Fruit fly (Drosophila melanogaster) whole organism, embryonic: Measurements from ENCODE around the gene mora.

Experiments
- Bteb2 ChIP-seq: fragments of 200-800 bp; sonication (Bioruptor generic); optimal IDR thresholded peaks from 2 replicates; lab custom pipeline; 2016; ENCODE audit warnings: missing biosample characterization, missing genetic modification characterization
- CG10565 ChIP-seq: fragments of 200-800 bp; sonication (Bioruptor generic); optimal IDR thresholded peaks from 3 replicates; lab custom pipeline; 2016; ENCODE audit warnings: missing biosample characterization, mild to moderate bottlenecking, missing genetic modification characterization
- CG12155 ChIP-seq: fragments of 200-800 bp; sonication (Bioruptor generic); optimal IDR thresholded peaks from 3 replicates; lab custom pipeline; 2016; ENCODE audit warnings: missing biosample characterization, missing genetic modification characterization
- CG14965 ChIP-seq: fragments of 200-800 bp; sonication (Bioruptor generic); optimal IDR thresholded peaks from 2 replicates; lab custom pipeline; 2016; ENCODE audit warnings: missing biosample characterization, missing genetic modification characterization, borderline replicate concordance
- CG15011 ChIP-seq: fragments of 200-800 bp; sonication (Bioruptor generic); optimal IDR thresholded peaks from 3 replicates; lab custom pipeline; 2018; ENCODE audit warnings: missing biosample characterization, mild to moderate bottlenecking, missing genetic modification characterization
- CG1529 ChIP-seq: fragments of 200-800 bp; sonication (Bioruptor generic); optimal IDR thresholded peaks from 3 replicates; lab custom pipeline; 2018; ENCODE audit warnings: missing biosample characterization, missing genetic modification characterization
- CG1602 ChIP-seq: fragments of 200-800 bp; sonication (Bioruptor generic); optimal IDR thresholded peaks from 3 replicates; lab custom pipeline; 2016; ENCODE audit warnings: missing biosample characterization, missing genetic modification characterization
- CG2129 ChIP-seq: fragments of 200-800 bp; sonication (Bioruptor generic); IDR thresholded peaks from 2 replicates; pipeline ENCODE4 v1.3.6; 2022; ENCODE audit warnings: missing biosample characterization, missing genetic modification characterization; ENCODE audit not compliant: partially characterized antibody
- CG2202 ChIP-seq: fragments of 200-800 bp; sonication (Bioruptor generic); optimal IDR thresholded peaks from 2 replicates; lab custom pipeline; 2018; ENCODE audit warnings: missing biosample characterization, mild to moderate bottlenecking, missing genetic modification characterization
- CG30020 ChIP-seq: fragments of 200-800 bp; optimal IDR thresholded peaks from 2 replicates; lab custom pipeline; 2019; ENCODE audit warnings: missing biosample characterization, mild to moderate bottlenecking, missing genetic modification characterization, moderate library complexity
- CG4854 ChIP-seq: fragments of 200-800 bp; sonication (Bioruptor generic); optimal IDR thresholded peaks from 2 replicates; lab custom pipeline; 2016; ENCODE audit warnings: missing biosample characterization, missing genetic modification characterization, inconsistent platforms
- CG7372 ChIP-seq: fragments of 200-800 bp; sonication (Bioruptor generic); IDR thresholded peaks from 2 replicates; pipeline ENCODE4 v1.3.6; 2022; ENCODE audit warnings: missing biosample characterization, missing genetic modification characterization
- CG9876 ChIP-seq: fragments of 200-800 bp; sonication (Bioruptor generic); optimal IDR thresholded peaks from 2 replicates; lab custom pipeline; 2016; ENCODE audit warnings: missing biosample characterization, missing genetic modification characterization
- CoRest ChIP-seq: fragments of 200-800 bp; sonication (Bioruptor generic); optimal IDR thresholded peaks from 3 replicates; lab custom pipeline; 2018; ENCODE audit warnings: missing biosample characterization, mild to moderate bottlenecking, missing genetic modification characterization, moderate library complexity
- Doc3 ChIP-seq: fragments of 200-800 bp; sonication (Bioruptor generic); IDR thresholded peaks from 3 replicates; pipeline ENCODE4 v1.3.6; 2022; ENCODE audit warnings: missing biosample characterization, missing genetic modification characterization; ENCODE audit not compliant: partially characterized antibody
- E2f1 ChIP-seq: fragments of 200-800 bp; sonication (Bioruptor generic); IDR thresholded peaks from 2 replicates; pipeline ENCODE4 v1.3.6; 2022; ENCODE audit warnings: missing biosample characterization, missing genetic modification characterization
- Ets65A ChIP-seq: fragments of 200-800 bp; sonication (Bioruptor generic); peaks from one replicate; lab custom pipeline; 2016; ENCODE audit warnings: missing biosample characterization, missing genetic modification characterization
- H15 ChIP-seq: fragments of 200-800 bp; sonication (Bioruptor generic); IDR thresholded peaks from 3 replicates; pipeline ENCODE4 v1.3.6; 2022; ENCODE audit warnings: missing biosample characterization, missing genetic modification characterization
- Hr39 ChIP-seq: fragments of >200 bp; optimal IDR thresholded peaks from 2 replicates; lab custom pipeline; 2017
- Kr ChIP-seq: fragments of 200-800 bp; sonication (Bioruptor generic); optimal IDR thresholded peaks from 2 replicates; lab custom pipeline; 2017; ENCODE audit warnings: missing biosample characterization, mild to moderate bottlenecking, missing genetic modification characterization
- Nf-YC ChIP-seq: fragments of 200-800 bp; optimal IDR thresholded peaks from 3 replicates; lab custom pipeline; 2019; ENCODE audit warnings: missing biosample characterization, mild to moderate bottlenecking, missing genetic modification characterization, moderate library complexity
- Oli ChIP-seq: fragments of 200-800 bp; sonication (Bioruptor generic); optimal IDR thresholded peaks from 2 replicates; lab custom pipeline; 2018; ENCODE audit warnings: missing biosample characterization, mild to moderate bottlenecking, missing genetic modification characterization, moderate library complexity
- Sin3A ChIP-seq: fragments of >200 bp; optimal IDR thresholded peaks from 2 replicates; lab custom pipeline; 2018
- Six4 ChIP-seq: fragments of 200-800 bp; sonication (Bioruptor generic); optimal IDR thresholded peaks from 2 replicates; lab custom pipeline; 2016; ENCODE audit warnings: missing biosample characterization, missing genetic modification characterization
- Ssrp ChIP-seq: fragments of 200-800 bp; sonication (Bioruptor generic); optimal IDR thresholded peaks from 2 replicates; lab custom pipeline; 2018; ENCODE audit warnings: missing biosample characterization, mild to moderate bottlenecking, missing genetic modification characterization, moderate library complexity
- ab ChIP-seq: fragments of 200-800 bp; sonication (Bioruptor generic); optimal IDR thresholded peaks from 2 replicates; lab custom pipeline; 2016; ENCODE audit warnings: missing biosample characterization, missing genetic modification characterization
- amos ChIP-seq: fragments of 200-800 bp; sonication (Bioruptor generic); IDR thresholded peaks from 2 replicates; pipeline ENCODE4 v1.3.6; 2022; ENCODE audit warnings: missing biosample characterization, missing genetic modification characterization; ENCODE audit not compliant: partially characterized antibody
- bab2 ChIP-seq: fragments of 200-800 bp; sonication (Bioruptor generic); optimal IDR thresholded peaks from 2 replicates; lab custom pipeline; 2016; ENCODE audit warnings: missing biosample characterization, missing genetic modification characterization
- cad ChIP-seq: fragments of >200 bp; optimal IDR thresholded peaks from 2 replicates; lab custom pipeline; 2017; ENCODE audit warnings: missing biosample characterization, missing genetic modification characterization
- cas ChIP-seq: fragments of 200-800 bp; sonication (Bioruptor generic); IDR thresholded peaks from 2 replicates; pipeline ENCODE4 v1.3.6; 2022; ENCODE audit warnings: missing biosample characterization, missing genetic modification characterization
- chinmo ChIP-seq: fragments of 200-800 bp; sonication (Bioruptor generic); IDR thresholded peaks from 4 replicates; pipeline ENCODE4 v1.3.6; 2022; ENCODE audit warnings: missing biosample characterization, missing genetic modification characterization; ENCODE audit not compliant: partially characterized antibody
- cwo ChIP-seq: fragments of 200-800 bp; sonication (Bioruptor generic); optimal IDR thresholded peaks from 3 replicates; lab custom pipeline; 2017; ENCODE audit warnings: missing biosample characterization, missing genetic modification characterization, mild to moderate bottlenecking, moderate library complexity, missing genetic modification reagents
- dan ChIP-seq: fragments of 200-800 bp; sonication (Bioruptor generic); IDR thresholded peaks from 2 replicates; pipeline ENCODE4 v1.3.6; 2022; ENCODE audit warnings: missing biosample characterization, missing genetic modification characterization
- disco-r ChIP-seq: fragments of 200-800 bp; sonication (Bioruptor generic); optimal IDR thresholded peaks from 2 replicates; lab custom pipeline; 2016; ENCODE audit warnings: missing biosample characterization, missing genetic modification characterization
- dmrt99B ChIP-seq: fragments of 200-800 bp; sonication (Bioruptor generic); optimal IDR thresholded peaks from 2 replicates; lab custom pipeline; 2018; ENCODE audit warnings: missing biosample characterization, mild to moderate bottlenecking, missing genetic modification characterization, moderate library complexity
- dpn ChIP-seq, 2 experiments: fragments of 200-800 bp; sonication (Bioruptor generic); optimal IDR thresholded peaks; 3 replicates each; lab custom pipeline; 2016; ENCODE audit warnings: missing biosample characterization in 2 of 2, missing genetic modification characterization in 2 of 2
- eve ChIP-seq, 2 experiments: fragments of >200 bp; optimal IDR thresholded peaks; 2 replicates each; lab custom pipeline; 2017; ENCODE audit warnings: missing biosample characterization in 2 of 2, missing genetic modification characterization in 2 of 2
- hkb ChIP-seq, 2 experiments: fragments of 200-800 bp in 1 of 2; fragments of >200 bp in 1 of 2; sonication (Bioruptor generic) in 1 of 2; IDR thresholded peaks in 1 of 2; optimal IDR thresholded peaks in 1 of 2; 2 replicates each; pipeline versions ENCODE4 v1.3.6 to Lab custom; 2017 to 2022; ENCODE audit warnings: missing biosample characterization in 1 of 2, missing genetic modification characterization in 1 of 2
- jigr1 ChIP-seq: fragments of 200-800 bp; sonication (Bioruptor generic); IDR thresholded peaks from 3 replicates; pipeline ENCODE4 v1.3.6; 2022; ENCODE audit warnings: missing biosample characterization, missing genetic modification characterization
- prd ChIP-seq, 3 experiments: fragments of >200 bp in 2 of 3; fragments of 200-800 bp in 1 of 3; sonication (Bioruptor generic) in 1 of 3; optimal IDR thresholded peaks in 2 of 3; IDR thresholded peaks in 1 of 3; 2 replicates in 2 of 3; 3 replicates in 1 of 3; pipeline versions ENCODE4 v1.3.6 to Lab custom; 2017 to 2022; ENCODE audit warnings: missing biosample characterization in 1 of 3, missing genetic modification characterization in 1 of 3
- psq ChIP-seq: fragments of 200-800 bp; sonication (Bioruptor generic); optimal IDR thresholded peaks from 2 replicates; lab custom pipeline; 2017; ENCODE audit warnings: missing biosample characterization, missing genetic modification characterization
- sna ChIP-seq: fragments of 200-800 bp; sonication (Bioruptor generic); IDR thresholded peaks from 2 replicates; pipeline ENCODE4 v1.3.6; 2022; ENCODE audit warnings: missing biosample characterization, missing genetic modification characterization; ENCODE audit not compliant: partially characterized antibody
- tna ChIP-seq: fragments of 200-800 bp; sonication (Bioruptor generic); IDR thresholded peaks from 2 replicates; pipeline ENCODE4 v1.3.6; 2022; ENCODE audit warnings: missing biosample characterization, missing genetic modification characterization; ENCODE audit not compliant: partially characterized antibody
- tup ChIP-seq: fragments of 200-800 bp; sonication (Bioruptor generic); optimal IDR thresholded peaks from 2 replicates; lab custom pipeline; 2016; ENCODE audit warnings: missing biosample characterization, mild to moderate bottlenecking, missing genetic modification characterization, moderate library complexity
- vfl ChIP-seq: fragments of 200-800 bp; sonication (Bioruptor generic); optimal IDR thresholded peaks from 2 replicates; lab custom pipeline; 2016; ENCODE audit warnings: missing biosample characterization, missing genetic modification characterization
- vvl ChIP-seq: fragments of 200-800 bp; sonication (Bioruptor generic); IDR thresholded peaks from 2 replicates; pipeline ENCODE4 v1.3.6; 2022; ENCODE audit warnings: missing biosample characterization, missing genetic modification characterization
- wek ChIP-seq: fragments of 200-800 bp; sonication (Bioruptor generic); optimal IDR thresholded peaks from 3 replicates; lab custom pipeline; 2018; ENCODE audit warnings: missing biosample characterization, mild to moderate bottlenecking, missing genetic modification characterization, moderate library complexity

The mora gene

dm6 chr3R:24221334-24222302, 35.5 kb downstream of the mora start, which contains the start of gene twin (continued):
- TF ChIP-seq Nf-YC (peak; percentile 56), Bteb2 (peak; percentile 42), CG1529 (GFP tag; lab: Kevin White, UChicago) (no peak), amos (GFP tag; lab: Robert Waterston, UW) (peak; percentile 65), Sin3A (lab: Kevin White, UChicago) (peak; percentile 43), wek (GFP tag; lab: Kevin White, UChicago) (no peak), psq (peak; percentile 99), E2f1 (GFP tag; lab: Robert Waterston, UW) (0 out of 2 replicates have a peak, but pooled peaks have one; percentile 31), CG15011 (no peak), Hr39 (lab: Kevin White, UChicago) (no peak), CG30020 (peak; percentile 64), dpn (GFP tag; optimal IDR thresholded peaks at IDR 0.05; lab: Kevin White, UChicago) (peak; percentile 65 to 67), tna (GFP tag; lab: Robert Waterston, UW) (peak; percentile 35; the same call in 1 of the 2 replicates), Six4 (GFP tag; lab: Kevin White, UChicago) (no peak), CG2202 (tag; lab: Kevin White, UChicago) (no peak), vvl (GFP tag; lab: Robert Waterston, UW) (peak; percentile 63), prd (optimal IDR thresholded peaks at IDR 0.05; lab: Kevin White, UChicago) (no peak), prd (GFP tag; IDR thresholded peaks at IDR 0.05; lab: Robert Waterston, UW) (peak; percentile 58), ab (no peak), bab2 (peak; percentile 68), disco-r (GFP tag; lab: Kevin White, UChicago) (no peak), CG9876 (peak; percentile 10), CoRest (tag; lab: Kevin White, UChicago) (peak; percentile 72), CG12155 (GFP tag; lab: Kevin White, UChicago) (peak; percentile 51), dmrt99B (tag; lab: Kevin White, UChicago) (no peak), vfl (GFP tag; lab: Kevin White, UChicago) (peak; percentile 59), hkb (optimal IDR thresholded peaks at IDR 0.05; lab: Kevin White, UChicago) (peak; percentile 39), hkb (GFP tag; IDR thresholded peaks at IDR 0.05; lab: Robert Waterston, UW) (peak; percentile 59), CG7372 (GFP tag; lab: Robert Waterston, UW) (0 out of 2 replicates have a peak, but pooled peaks have one; percentile 25), CG1602 (peak; percentile 57), Ssrp (tag; lab: Kevin White, UChicago) (peak; percentile 25), cwo (peak; percentile 6), cad (GFP tag; lab: Kevin White, UChicago) (no peak), cas (GFP tag; lab: Robert Waterston, UW) (no peak), tup (no peak), Doc3 (peak; percentile 63), Oli (tag; lab: Kevin White, UChicago) (peak; percentile 15), Kr (no peak), CG4854 (GFP tag; lab: Kevin White, UChicago) (peak; percentile 21), CG14965 (GFP tag; lab: Kevin White, UChicago) (no peak), CG2129 (GFP tag; lab: Robert Waterston, UW) (peak; percentile 52), jigr1 (GFP tag; lab: Robert Waterston, UW) (no peak), H15 (peak; percentile 23; the same call in 1 of the 3 replicates), Ets65A (GFP tag; lab: Kevin White, UChicago) (peak; percentile 94), eve (GFP tag; optimal IDR thresholded peaks at IDR 0.05; lab: Kevin White, UChicago) (no peak), chinmo (GFP tag; lab: Robert Waterston, UW) (peak; percentile 42; the same call in 1 of the 4 replicates), dan (GFP tag; lab: Robert Waterston, UW) (no peak), sna (GFP tag; lab: Robert Waterston, UW) (peak; percentile 76), CG10565 (no peak)
